Fruit fly (Drosophila melanogaster): Measurements from ENCODE around the gene CG42709.

The CG42709 gene

dm6 chr3L:12832355-12832881 lies 42.4 kb downstream of the CG42709 start (continued):
- TF ChIP-seq Dll (GFP tag; IDR thresholded peaks at IDR 0.05; ENCODE audit: partially characterized antibody) (no peak), mam (GFP tag; optimal IDR thresholded peaks at IDR 0.05) (no peak), Rfx (GFP tag; IDR thresholded peaks at IDR 0.05) (no peak), PHDP (tag; optimal IDR thresholded peaks at IDR 0.05) (no peak), CG15011 (GFP tag; optimal IDR thresholded peaks at IDR 0.05) (no peak), CG17568 (GFP tag; optimal IDR thresholded peaks at IDR 0.05) (no peak)

dm6 chr3L:12833354-12833753 lies 43.4 kb downstream of the CG42709 start:
- no peak for TF ChIP-seq CG9932 (GFP tag; IDR thresholded peaks at IDR 0.05)
- TF ChIP-seq kni (GFP tag; optimal IDR thresholded peaks at IDR 0.05): peak; percentile 30
- peak; percentile 44 for TF ChIP-seq sd (tag; optimal IDR thresholded peaks at IDR 0.05)
- TF ChIP-seq CG10431 (GFP tag; optimal IDR thresholded peaks at IDR 0.05): no peak
- TF ChIP-seq zfh2 (GFP tag; optimal IDR thresholded peaks at IDR 0.05): no peak
- no peak for TF ChIP-seq CG34376 (GFP tag; optimal IDR thresholded peaks at IDR 0.05)
- peak; percentile 8 for TF ChIP-seq Med (GFP tag)
- no peak for TF ChIP-seq CG2875 (GFP tag; optimal IDR thresholded peaks at IDR 0.05)
- TF ChIP-seq sens (GFP tag): peak; percentile 77
- TF ChIP-seq seq (GFP tag; IDR thresholded peaks at IDR 0.05): no peak
- no peak for TF ChIP-seq CG34224 (GFP tag; IDR thresholded peaks at IDR 0.05; ENCODE audit: partially characterized antibody)
- TF ChIP-seq CG10267 (tag; optimal IDR thresholded peaks at IDR 0.05): no peak
- 0 out of 3 replicates have a peak, but pooled peaks have one; percentile 60 for TF ChIP-seq CG2199 (GFP tag; IDR thresholded peaks at IDR 0.05)

dm6 chr3L:12833864-12834525 lies 44.0 kb downstream of the CG42709 start:
- TF ChIP-seq sd (tag; optimal IDR thresholded peaks at IDR 0.05) (peak; percentile 90), CG17359 (tag; optimal IDR thresholded peaks at IDR 0.05) (peak; percentile 3), CG17361 (GFP tag; IDR thresholded peaks at IDR 0.05) (peak; percentile 21; the same call in 1 of the 3 replicates), CG11247 (GFP tag; IDR thresholded peaks at IDR 0.05) (no peak), Spps (tag; optimal IDR thresholded peaks at IDR 0.05) (no peak), gfzf (GFP tag; optimal IDR thresholded peaks at IDR 0.05) (peak; percentile 7), eyg (GFP tag; optimal IDR thresholded peaks at IDR 0.05) (no peak), lilli (GFP tag; optimal IDR thresholded peaks at IDR 0.05) (no peak), CG18599 (GFP tag; optimal IDR thresholded peaks at IDR 0.05) (peak; percentile 33), ERR (GFP tag; optimal IDR thresholded peaks at IDR 0.05) (peak; percentile 23), oc (tag; optimal IDR thresholded peaks at IDR 0.05) (peak; percentile 38), CG16815 (GFP tag; optimal IDR thresholded peaks at IDR 0.05) (no peak), CG7839 (tag; optimal IDR thresholded peaks at IDR 0.05) (no peak), ac (GFP tag; optimal IDR thresholded peaks at IDR 0.05) (no peak), Rfx (GFP tag; IDR thresholded peaks at IDR 0.05) (0 out of 2 replicates have a peak, but pooled peaks have one; percentile 32), Xrp1 (GFP tag; IDR thresholded peaks at IDR 0.05) (0 out of 2 replicates have a peak, but pooled peaks have one; percentile 12), tin (GFP tag; optimal IDR thresholded peaks at IDR 0.05) (no peak), CG7556 (GFP tag; optimal IDR thresholded peaks at IDR 0.05) (peak; percentile 15), fd96Cb (tag; optimal IDR thresholded peaks at IDR 0.05) (no peak), CG30020 (tag; optimal IDR thresholded peaks at IDR 0.05) (no peak), CG2120 (GFP tag; optimal IDR thresholded peaks at IDR 0.05) (no peak), BtbVII (GFP tag; optimal IDR thresholded peaks at IDR 0.05) (peak; percentile 60), CG13894 (tag; optimal IDR thresholded peaks at IDR 0.05) (peak; percentile 41), CG9727 (GFP tag; optimal IDR thresholded peaks at IDR 0.05) (peak; percentile 4), CG7745 (tag; optimal IDR thresholded peaks at IDR 0.05) (no peak), mirr (GFP tag; optimal IDR thresholded peaks at IDR 0.05) (peak; percentile 75), pnt (GFP tag; optimal IDR thresholded peaks at IDR 0.05) (no peak), CG14860 (GFP tag; IDR thresholded peaks at IDR 0.05; ENCODE audit: partially characterized antibody) (no peak), nerfin-1 (tag; optimal IDR thresholded peaks at IDR 0.05) (peak; percentile 19)
